Worm (Caenorhabditis elegans) whole organism, L3 larva: Measurements from ENCODE around the gene cyp-33B1.

ENCODE experiments used
- R02D3.7 ChIP-seq: fragments of 150-350 bp; optimal IDR thresholded peaks from 2 replicates; lab custom pipeline; 2014; ENCODE audit warnings: missing biosample characterization, missing genetic modification characterization
- ZK546.5 ChIP-seq: sonication (generic microtip); optimal IDR thresholded peaks from 2 replicates; lab custom pipeline; 2017; ENCODE audit warnings: missing biosample characterization, missing genetic modification characterization
- aly-2 ChIP-seq: fragments of 150-350 bp; optimal IDR thresholded peaks from 2 replicates; lab custom pipeline; 2014; ENCODE audit warnings: missing biosample characterization, missing genetic modification characterization
- ama-1 ChIP-seq: fragments of 150-350 bp; optimal IDR thresholded peaks from 2 replicates; lab custom pipeline; 2018
- ceh-28 ChIP-seq: fragments of 150-350 bp; optimal IDR thresholded peaks from 2 replicates; lab custom pipeline; 2014; ENCODE audit warnings: missing biosample characterization, missing genetic modification reagents, missing genetic modification characterization
- ceh-82 ChIP-seq: fragments of 150-350 bp; optimal IDR thresholded peaks from 2 replicates; lab custom pipeline; 2014; ENCODE audit warnings: missing biosample characterization, missing genetic modification characterization
- ceh-9 ChIP-seq: sonication (generic microtip); optimal IDR thresholded peaks from 2 replicates; lab custom pipeline; 2018; ENCODE audit warnings: missing biosample characterization, missing genetic modification characterization
- daf-12 ChIP-seq: fragments of 150-350 bp; optimal IDR thresholded peaks from 2 replicates; lab custom pipeline; 2014; ENCODE audit warnings: missing biosample characterization, missing genetic modification reagents, missing genetic modification characterization
- egl-27 ChIP-seq: sonication (generic microtip); optimal IDR thresholded peaks from 4 replicates; lab custom pipeline; 2017; ENCODE audit warnings: missing biosample characterization, missing genetic modification reagents, missing genetic modification characterization
- egl-5 ChIP-seq: fragments of 150-350 bp; optimal IDR thresholded peaks from 2 replicates; lab custom pipeline; 2017; ENCODE audit warnings: missing biosample characterization, missing genetic modification reagents, missing genetic modification characterization, inconsistent platforms
- elt-1 ChIP-seq: fragments of 150-350 bp; optimal IDR thresholded peaks from 2 replicates; lab custom pipeline; 2014; ENCODE audit warnings: missing biosample characterization, missing genetic modification characterization
- elt-3 ChIP-seq, 3 experiments: fragments of 150-350 bp in 1 of 3; sonication (generic microtip) in 2 of 3; optimal IDR thresholded peaks; 2 replicates in 2 of 3; 4 replicates in 1 of 3; lab custom pipeline; 2014 to 2017; ENCODE audit warnings: missing biosample characterization in 3 of 3, missing genetic modification characterization in 3 of 3
- eor-1 ChIP-seq, 2 experiments: fragments of 150-350 bp; optimal IDR thresholded peaks; 2 replicates each; lab custom pipeline; 2014 to 2018; ENCODE audit warnings: missing biosample characterization in 2 of 2, missing genetic modification characterization in 2 of 2
- fkh-2 ChIP-seq: fragments of 150-350 bp; optimal IDR thresholded peaks from 2 replicates; lab custom pipeline; 2014; ENCODE audit warnings: missing biosample characterization, missing genetic modification reagents, missing genetic modification characterization
- fos-1 ChIP-seq: fragments of 150-350 bp; optimal IDR thresholded peaks from 2 replicates; lab custom pipeline; 2014; ENCODE audit warnings: missing biosample characterization, missing genetic modification characterization
- hmg-11 ChIP-seq: sonication (generic microtip); optimal IDR thresholded peaks from 2 replicates; lab custom pipeline; 2016; ENCODE audit warnings: missing genetic modification characterization, missing compliant biosample characterization
- lin-15B ChIP-seq: fragments of 150-350 bp; optimal IDR thresholded peaks from 2 replicates; lab custom pipeline; 2014; ENCODE audit warnings: missing biosample characterization, missing genetic modification characterization
- lsy-12 ChIP-seq: sonication (generic microtip); optimal IDR thresholded peaks from 2 replicates; lab custom pipeline; 2016; ENCODE audit warnings: mild to moderate bottlenecking, missing genetic modification characterization, missing compliant biosample characterization
- mdl-1 ChIP-seq: fragments of 150-350 bp; optimal IDR thresholded peaks from 2 replicates; lab custom pipeline; 2014; ENCODE audit warnings: missing biosample characterization, missing genetic modification characterization
- mml-1 ChIP-seq: fragments of 150-350 bp; sonication (generic microtip); optimal IDR thresholded peaks from 3 replicates; lab custom pipeline; 2014; ENCODE audit warnings: missing biosample characterization, missing genetic modification characterization
- nhr-11 ChIP-seq: fragments of 150-350 bp; optimal IDR thresholded peaks from 2 replicates; lab custom pipeline; 2014; ENCODE audit warnings: missing biosample characterization, missing genetic modification characterization
- nhr-12 ChIP-seq: fragments of 150-350 bp; optimal IDR thresholded peaks from 2 replicates; lab custom pipeline; 2014; ENCODE audit warnings: missing biosample characterization, missing genetic modification characterization
- nhr-23 ChIP-seq: fragments of 150-350 bp; optimal IDR thresholded peaks from 2 replicates; lab custom pipeline; 2014; ENCODE audit warnings: missing biosample characterization, missing genetic modification reagents, missing genetic modification characterization
- nhr-237 ChIP-seq: fragments of 150-350 bp; optimal IDR thresholded peaks from 2 replicates; lab custom pipeline; 2014; ENCODE audit warnings: missing biosample characterization, missing genetic modification characterization
- nhr-25 ChIP-seq: sonication (generic microtip); optimal IDR thresholded peaks from 2 replicates; lab custom pipeline; 2017; ENCODE audit warnings: missing biosample characterization, missing genetic modification characterization
- nhr-28 ChIP-seq: fragments of 150-350 bp; optimal IDR thresholded peaks from 2 replicates; lab custom pipeline; 2014; ENCODE audit warnings: missing biosample characterization, missing genetic modification characterization
- nhr-43 ChIP-seq: sonication (generic microtip); optimal IDR thresholded peaks from 2 replicates; lab custom pipeline; 2016; ENCODE audit warnings: mild to moderate bottlenecking, missing genetic modification characterization, missing compliant biosample characterization; ENCODE audit not compliant: poor library complexity, severe bottlenecking
- nhr-67 ChIP-seq: fragments of 150-350 bp; optimal IDR thresholded peaks from 2 replicates; lab custom pipeline; 2014; ENCODE audit warnings: missing biosample characterization, missing genetic modification characterization
- nhr-76 ChIP-seq: fragments of 150-350 bp; sonication (generic microtip); optimal IDR thresholded peaks from 5 replicates; lab custom pipeline; 2014; ENCODE audit warnings: missing biosample characterization, missing genetic modification characterization
- nhr-77 ChIP-seq: fragments of 150-350 bp; optimal IDR thresholded peaks from 2 replicates; lab custom pipeline; 2014; ENCODE audit warnings: missing biosample characterization, missing genetic modification characterization
- sea-2 ChIP-seq: fragments of 150-350 bp; sonication (generic microtip); optimal IDR thresholded peaks from 4 replicates; lab custom pipeline; 2014; ENCODE audit warnings: missing biosample characterization, missing genetic modification reagents, missing genetic modification characterization
- skn-1 ChIP-seq: fragments of 150-350 bp; optimal IDR thresholded peaks from 2 replicates; lab custom pipeline; 2014; ENCODE audit warnings: missing biosample characterization, missing genetic modification characterization
- snpc-4 ChIP-seq: fragments of 150-350 bp; optimal IDR thresholded peaks from 2 replicates; lab custom pipeline; 2014; ENCODE audit warnings: missing biosample characterization, missing genetic modification characterization
- tbx-2 ChIP-seq: sonication (generic microtip); optimal IDR thresholded peaks from 2 replicates; lab custom pipeline; 2016; ENCODE audit warnings: mild to moderate bottlenecking, missing genetic modification characterization, missing compliant biosample characterization
- unc-62 ChIP-seq: fragments of 150-350 bp; sonication (generic microtip); optimal IDR thresholded peaks from 4 replicates; lab custom pipeline; 2014; ENCODE audit warnings: missing biosample characterization, missing genetic modification reagents, missing genetic modification characterization
- zag-1 ChIP-seq: fragments of 150-350 bp; optimal IDR thresholded peaks from 2 replicates; lab custom pipeline; 2014; ENCODE audit warnings: missing biosample characterization, missing genetic modification characterization
- ztf-4 ChIP-seq: fragments of 150-350 bp; optimal IDR thresholded peaks from 2 replicates; lab custom pipeline; 2014; ENCODE audit warnings: missing biosample characterization, missing genetic modification characterization

The cyp-33B1 gene

ce11 chrV:9062341-9062740 lies 21.2 kb downstream of the cyp-33B1 start, which contains the start of gene C25E10.12:
Gene C25E10.12 (minus strand): TSS chrV:9062441.
- TF ChIP-seq lin-15B (tag; lab: Kevin White, UChicago) (no peak), fos-1 (tag; lab: Kevin White, UChicago) (no peak), nhr-77 (no peak), zag-1 (tag; lab: Kevin White, UChicago) (no peak), ceh-82 (tag; lab: Kevin White, UChicago) (no peak), mml-1 (tag; lab: Kevin White, UChicago) (no peak), nhr-76 (tag; lab: Kevin White, UChicago) (no peak), tbx-2 (tag; lab: Kevin White, UChicago) (no peak), hmg-11 (no peak), nhr-28 (tag; lab: Kevin White, UChicago) (no peak), ZK546.5 (tag; lab: Kevin White, UChicago) (no peak), nhr-11 (tag; lab: Kevin White, UChicago) (no peak), R02D3.7 (tag; lab: Kevin White, UChicago) (no peak), nhr-25 (tag; lab: Kevin White, UChicago) (no peak), ceh-28 (tag; lab: Kevin White, UChicago) (no peak), elt-3 (tag; optimal IDR thresholded peaks at IDR 0.05; lab: Kevin White, UChicago) (no peak)

ce11 chrV:9063134-9063533 lies 22.0 kb downstream of the cyp-33B1 start:
- no peak for TF ChIP-seq elt-3 (tag; optimal IDR thresholded peaks at IDR 0.05; lab: Kevin White, UChicago)
- TF ChIP-seq nhr-23: peak; percentile 32
- TF ChIP-seq mml-1 (tag; lab: Kevin White, UChicago): no peak

- TF ChIP-seq mdl-1 (tag; lab: Kevin White, UChicago) (no peak), nhr-67 (tag; lab: Kevin White, UChicago) (no peak), ceh-82 (tag; lab: Kevin White, UChicago) (no peak), skn-1 (tag; lab: Kevin White, UChicago) (no peak), zag-1 (tag; lab: Kevin White, UChicago) (no peak), egl-27 (no peak), tbx-2 (tag; lab: Kevin White, UChicago) (no peak)
Observed at ce11 chrV:9065001-9065400, 23.9 kb downstream of the cyp-33B1 start.

- TF ChIP-seq elt-1 (peak; percentile 87), nhr-11 (tag; lab: Kevin White, UChicago) (no peak), nhr-25 (tag; lab: Kevin White, UChicago) (no peak), nhr-237 (tag; lab: Kevin White, UChicago) (no peak), snpc-4 (no peak), aly-2 (tag; lab: Kevin White, UChicago) (no peak), R02D3.7 (tag; lab: Kevin White, UChicago) (no peak), fkh-2 (tag; lab: Kevin White, UChicago) (no peak)
Observed at ce11 chrV:9065915-9066314, 24.8 kb downstream of the cyp-33B1 start.

ce11 chrV:9067678-9068077 lies 26.5 kb downstream of the cyp-33B1 start, which contains the start of gene fip-2:
Gene fip-2 (plus strand): TSS chrV:9067978.
- TF ChIP-seq nhr-28 (tag; lab: Kevin White, UChicago) (no peak), fkh-2 (tag; lab: Kevin White, UChicago) (no peak), nhr-43 (tag; lab: Kevin White, UChicago) (no peak), eor-1 (tag; optimal IDR thresholded peaks at IDR 0.05; lab: Kevin White, UChicago) (no peak), sea-2 (GFP tag; lab: Kevin White, UChicago) (no peak), elt-1 (no peak), nhr-12 (no peak), ceh-9 (tag; lab: Kevin White, UChicago) (no peak), nhr-67 (tag; lab: Kevin White, UChicago) (no peak), daf-12 (tag; lab: Kevin White, UChicago) (no peak), snpc-4 (no peak), ztf-4 (tag; lab: Kevin White, UChicago) (no peak)
- TF ChIP-seq, all 47 proteins: peak for 0

ce11 chrV:9069680-9070079 lies 28.6 kb downstream of the cyp-33B1 start, which contains the start of gene T27E4.5:
Gene T27E4.5 (minus strand): TSS chrV:9069780.
- TF ChIP-seq ama-1 (lab: Kevin White, UChicago): no peak
- TF ChIP-seq hmg-11: no peak
- TF ChIP-seq zag-1 (tag; lab: Kevin White, UChicago): no peak
- no peak for TF ChIP-seq nhr-237 (tag; lab: Kevin White, UChicago)
- no peak for TF ChIP-seq tbx-2 (tag; lab: Kevin White, UChicago)
- TF ChIP-seq ceh-28 (tag; lab: Kevin White, UChicago): no peak
- TF ChIP-seq ZK546.5 (tag; lab: Kevin White, UChicago): no peak
- TF ChIP-seq lin-15B (tag; lab: Kevin White, UChicago): no peak
- TF ChIP-seq unc-62 (GFP tag; lab: Kevin White, UChicago): no peak
- TF ChIP-seq egl-5: no peak
- no peak for TF ChIP-seq eor-1 (tag; optimal IDR thresholded peaks at IDR 0.05; lab: Kevin White, UChicago)
- no peak for TF ChIP-seq nhr-43 (tag; lab: Kevin White, UChicago)
- no peak for TF ChIP-seq nhr-28 (tag; lab: Kevin White, UChicago)
- no peak for TF ChIP-seq mml-1 (tag; lab: Kevin White, UChicago)
- TF ChIP-seq ceh-82 (tag; lab: Kevin White, UChicago): no peak
- no peak for TF ChIP-seq nhr-67 (tag; lab: Kevin White, UChicago)
- no peak for TF ChIP-seq mdl-1 (tag; lab: Kevin White, UChicago)
- TF ChIP-seq elt-1: no peak
- TF ChIP-seq nhr-25 (tag; lab: Kevin White, UChicago): no peak
- no peak for TF ChIP-seq lsy-12 (tag; lab: Kevin White, UChicago)
